Fruit fly (Drosophila melanogaster) whole organism, prepupa: Measurements from ENCODE around the gene CG11779.

Source experiments
- CG10631 ChIP-seq: fragments of 200-800 bp; sonication (Bioruptor generic); optimal IDR thresholded peaks from 2 replicates; lab custom pipeline; 2016; ENCODE audit warnings: missing biosample characterization, missing genetic modification characterization
- CG11294 ChIP-seq: fragments of 200-800 bp; sonication (Bioruptor generic); IDR thresholded peaks from 2 replicates; pipeline ENCODE4 v1.3.6; 2022; ENCODE audit warnings: missing biosample characterization, missing genetic modification characterization
- CG11762 ChIP-seq: fragments of 200-800 bp; sonication (Bioruptor generic); optimal IDR thresholded peaks from 3 replicates; lab custom pipeline; 2016; ENCODE audit warnings: missing biosample characterization, missing genetic modification characterization; ENCODE audit not compliant: insufficient read depth
- CG1621 ChIP-seq: fragments of 200-800 bp; sonication (Bioruptor generic); optimal IDR thresholded peaks from 3 replicates; lab custom pipeline; 2018; ENCODE audit warnings: missing biosample characterization, mild to moderate bottlenecking, missing genetic modification characterization
- CG16779 ChIP-seq: fragments of 200-800 bp; sonication (Bioruptor generic); optimal IDR thresholded peaks from 3 replicates; lab custom pipeline; 2017; ENCODE audit warnings: missing biosample characterization, mild to moderate bottlenecking, missing genetic modification characterization
- CG3032 ChIP-seq: fragments of 200-800 bp; optimal IDR thresholded peaks from 2 replicates; lab custom pipeline; 2019; ENCODE audit warnings: missing biosample characterization, mild to moderate bottlenecking, missing genetic modification characterization, moderate library complexity
- CG31627 ChIP-seq: fragments of 200-800 bp; sonication (Bioruptor generic); optimal IDR thresholded peaks from 3 replicates; lab custom pipeline; 2016; ENCODE audit warnings: missing biosample characterization, missing genetic modification characterization
- CG32006 ChIP-seq: fragments of 200-800 bp; sonication (Bioruptor generic); optimal IDR thresholded peaks from 3 replicates; lab custom pipeline; 2017; ENCODE audit warnings: missing biosample characterization, mild to moderate bottlenecking, missing genetic modification characterization
- CG34406 ChIP-seq: fragments of 200-800 bp; sonication (Bioruptor generic); optimal IDR thresholded peaks from 3 replicates; lab custom pipeline; 2016; ENCODE audit warnings: missing biosample characterization, missing genetic modification characterization
- CG6163 ChIP-seq: fragments of 200-800 bp; sonication (Bioruptor generic); IDR thresholded peaks from 3 replicates; pipeline ENCODE4 v1.3.6; 2022; ENCODE audit warnings: missing biosample characterization, missing genetic modification characterization
- CG6808 ChIP-seq: fragments of 200-800 bp; sonication (Bioruptor generic); optimal IDR thresholded peaks from 3 replicates; lab custom pipeline; 2017; ENCODE audit warnings: missing biosample characterization, missing genetic modification characterization, mild to moderate bottlenecking, moderate library complexity, missing genetic modification reagents
- CG6854 ChIP-seq: fragments of 200-800 bp; sonication (Bioruptor generic); optimal IDR thresholded peaks from 2 replicates; lab custom pipeline; 2017; ENCODE audit warnings: missing biosample characterization, mild to moderate bottlenecking, missing genetic modification characterization
- CG8119 ChIP-seq: fragments of 200-800 bp; sonication (Bioruptor generic); IDR thresholded peaks from 3 replicates; pipeline ENCODE4 v1.3.6; 2022; ENCODE audit warnings: missing biosample characterization, missing genetic modification characterization
- CG9139 ChIP-seq: fragments of 200-800 bp; sonication (Bioruptor generic); optimal IDR thresholded peaks from 3 replicates; lab custom pipeline; 2017; ENCODE audit warnings: missing biosample characterization, mild to moderate bottlenecking, missing genetic modification characterization
- Eip75B ChIP-seq: fragments of 200-800 bp; sonication (Bioruptor generic); optimal IDR thresholded peaks from 3 replicates; lab custom pipeline; 2016; ENCODE audit warnings: missing biosample characterization, missing genetic modification characterization
- Eip78C ChIP-seq: fragments of 200-800 bp; sonication (Bioruptor generic); peaks from one replicate; lab custom pipeline; 2016; ENCODE audit warnings: missing biosample characterization, missing genetic modification characterization
- Eip93F ChIP-seq: fragments of 200-800 bp; sonication (Bioruptor generic); optimal IDR thresholded peaks from 2 replicates; lab custom pipeline; 2016; ENCODE audit warnings: missing biosample characterization, mild to moderate bottlenecking, missing genetic modification characterization
- Ets21C ChIP-seq: fragments of 200-800 bp; sonication (Bioruptor generic); optimal IDR thresholded peaks from 3 replicates; lab custom pipeline; 2016; ENCODE audit warnings: missing biosample characterization, missing genetic modification characterization
- Ets96B ChIP-seq: fragments of 200-800 bp; optimal IDR thresholded peaks from 2 replicates; lab custom pipeline; 2019; ENCODE audit warnings: missing biosample characterization, mild to moderate bottlenecking, missing genetic modification characterization, moderate library complexity
- Hr38 ChIP-seq: sonication (Bioruptor generic); optimal IDR thresholded peaks from 2 replicates; lab custom pipeline; 2016; ENCODE audit warnings: missing biosample characterization, missing genetic modification characterization
- Hr4 ChIP-seq: fragments of 200-800 bp; sonication (Bioruptor generic); optimal IDR thresholded peaks from 3 replicates; lab custom pipeline; 2016; ENCODE audit warnings: missing biosample characterization, missing genetic modification characterization
- OdsH ChIP-seq: fragments of 200-800 bp; sonication (Bioruptor generic); optimal IDR thresholded peaks from 3 replicates; lab custom pipeline; 2016; ENCODE audit warnings: missing biosample characterization, missing genetic modification characterization
- Smox ChIP-seq: fragments of 200-800 bp; sonication (Bioruptor generic); optimal IDR thresholded peaks from 3 replicates; lab custom pipeline; 2016; ENCODE audit warnings: missing biosample characterization, missing genetic modification characterization
- Sox102F ChIP-seq: fragments of 200-800 bp; sonication (Bioruptor generic); optimal IDR thresholded peaks from 2 replicates; lab custom pipeline; 2016; ENCODE audit warnings: missing biosample characterization, mild to moderate bottlenecking, missing genetic modification characterization
- Sox14 ChIP-seq: fragments of 200-800 bp; sonication (Bioruptor generic); optimal IDR thresholded peaks from 3 replicates; lab custom pipeline; 2016; ENCODE audit warnings: missing biosample characterization, missing genetic modification characterization
- Sox15 ChIP-seq: fragments of 200-800 bp; sonication (Bioruptor generic); optimal IDR thresholded peaks from 3 replicates; lab custom pipeline; 2016; ENCODE audit warnings: missing biosample characterization, missing genetic modification characterization
- cyc ChIP-seq: fragments of 200-800 bp; sonication (Bioruptor generic); optimal IDR thresholded peaks from 3 replicates; lab custom pipeline; 2016; ENCODE audit warnings: missing biosample characterization, missing genetic modification characterization
- dac ChIP-seq: fragments of 200-800 bp; sonication (Bioruptor generic); optimal IDR thresholded peaks from 2 replicates; lab custom pipeline; 2017; ENCODE audit warnings: missing biosample characterization, mild to moderate bottlenecking, missing genetic modification characterization
- eg ChIP-seq: fragments of 200-800 bp; sonication (Bioruptor generic); IDR thresholded peaks from 3 replicates; pipeline ENCODE4 v1.3.6; 2022; ENCODE audit warnings: missing biosample characterization, missing genetic modification characterization
- esn ChIP-seq: fragments of 200-800 bp; sonication (Bioruptor generic); optimal IDR thresholded peaks from 2 replicates; lab custom pipeline; 2016; ENCODE audit warnings: missing biosample characterization, mild to moderate bottlenecking, missing genetic modification characterization, moderate library complexity
- fkh ChIP-seq: fragments of 200-800 bp; sonication (Bioruptor generic); optimal IDR thresholded peaks from 3 replicates; lab custom pipeline; 2017; ENCODE audit warnings: missing biosample characterization, mild to moderate bottlenecking, missing genetic modification characterization, moderate library complexity
- lz ChIP-seq: fragments of 200-800 bp; sonication (Bioruptor generic); optimal IDR thresholded peaks from 3 replicates; lab custom pipeline; 2016; ENCODE audit warnings: missing biosample characterization, missing genetic modification characterization
- net ChIP-seq: fragments of 200-800 bp; sonication (Bioruptor generic); optimal IDR thresholded peaks from 3 replicates; lab custom pipeline; 2016; ENCODE audit warnings: missing biosample characterization, missing genetic modification characterization
- pdm3 ChIP-seq: fragments of 200-800 bp; sonication (Bioruptor generic); optimal IDR thresholded peaks from 3 replicates; lab custom pipeline; 2016; ENCODE audit warnings: missing biosample characterization, missing genetic modification characterization
- salr ChIP-seq, 2 experiments: fragments of 200-800 bp; sonication (Bioruptor generic); optimal IDR thresholded peaks; 3 replicates each; lab custom pipeline; 2016 to 2018; ENCODE audit warnings: missing biosample characterization in 2 of 2, missing genetic modification characterization in 2 of 2, mild to moderate bottlenecking in 1 of 2
- spab ChIP-seq: fragments of 200-800 bp; sonication (Bioruptor generic); optimal IDR thresholded peaks from 2 replicates; lab custom pipeline; 2017; ENCODE audit warnings: missing biosample characterization, mild to moderate bottlenecking, missing genetic modification characterization, missing genetic modification reagents
- ss ChIP-seq, 2 experiments: fragments of 200-800 bp; sonication (Bioruptor generic); optimal IDR thresholded peaks; 2 replicates in 1 of 2; 3 replicates in 1 of 2; lab custom pipeline; 2017 to 2018; ENCODE audit warnings: mild to moderate bottlenecking in 2 of 2, missing biosample characterization in 2 of 2, missing genetic modification characterization in 2 of 2, moderate library complexity in 1 of 2
- svp ChIP-seq: fragments of 200-800 bp; sonication (Bioruptor generic); peaks from one replicate; lab custom pipeline; 2016; ENCODE audit warnings: missing biosample characterization, missing genetic modification characterization
- vri ChIP-seq: fragments of 200-800 bp; sonication (Bioruptor generic); optimal IDR thresholded peaks from 3 replicates; lab custom pipeline; 2016; ENCODE audit warnings: missing biosample characterization, mild to moderate bottlenecking, missing genetic modification characterization

The CG11779 gene

DNA sequence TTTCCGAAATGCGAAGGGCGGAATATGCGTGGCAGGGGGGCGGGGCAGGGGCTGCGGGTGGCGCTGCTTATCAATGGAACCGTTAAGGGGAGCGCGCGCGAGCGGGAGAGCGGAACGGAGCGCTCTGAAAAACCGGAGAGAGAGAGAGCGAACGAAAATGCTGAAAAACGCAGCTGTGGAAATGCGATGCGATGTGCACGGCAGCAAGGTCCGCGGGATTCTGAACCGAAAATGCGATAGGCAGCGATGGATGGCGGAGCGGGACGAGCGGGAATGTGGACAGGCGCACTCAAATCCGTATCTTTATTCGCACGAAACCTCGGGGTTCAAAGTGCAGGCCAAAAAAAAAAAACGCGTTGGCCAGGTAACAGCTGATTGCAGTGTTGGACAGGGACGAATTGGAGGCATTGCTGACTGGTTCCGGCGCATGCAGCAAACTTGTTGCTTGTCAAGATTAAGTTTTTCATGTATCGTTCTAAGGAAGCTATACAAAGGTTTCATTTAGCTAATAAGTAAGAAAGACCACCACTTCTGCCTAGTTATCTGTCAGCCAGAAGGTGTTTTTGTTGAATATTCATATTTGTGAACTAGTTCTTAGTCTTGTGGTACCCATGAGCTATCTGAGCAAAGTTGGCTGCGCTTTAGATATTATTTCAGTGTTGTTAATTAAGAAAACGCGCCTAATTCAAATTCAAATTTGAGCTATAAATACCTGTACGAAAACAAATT, 12.0 kb downstream of the CG11779 start, which contains the start of gene Ppcs (continued):
- TF ChIP-seq CG11762 (GFP tag; lab: Kevin White, UChicago): peak; percentile 66
- TF ChIP-seq CG6163: peak; percentile 63; the same call in 2 of the 3 replicates
- no peak for TF ChIP-seq Sox15 (GFP tag; lab: Kevin White, UChicago)
- peak; percentile 91 for TF ChIP-seq Eip78C (GFP tag; lab: Kevin White, UChicago)
- TF ChIP-seq Hr4: peak; percentile 44
- TF ChIP-seq spab (GFP tag; lab: Kevin White, UChicago): peak; percentile 80
- peak; percentile 52 for TF ChIP-seq vri (GFP tag; lab: Kevin White, UChicago)
- TF ChIP-seq Sox102F (GFP tag; lab: Kevin White, UChicago): peak; percentile 56
- peak; percentile 48 for TF ChIP-seq lz (GFP tag; lab: Kevin White, UChicago)
- no peak for TF ChIP-seq Hr38 (GFP tag; lab: Kevin White, UChicago)
- TF ChIP-seq ss (GFP tag; optimal IDR thresholded peaks at IDR 0.05; lab: Kevin White, UChicago): peak; percentile 94 to 95
- peak; percentile 57 for TF ChIP-seq cyc (GFP tag; lab: Kevin White, UChicago)
- TF ChIP-seq svp (GFP tag; lab: Kevin White, UChicago): peak; percentile 99
- TF ChIP-seq CG6808 (GFP tag; lab: Kevin White, UChicago): peak; percentile 99
- peak; percentile 69 for TF ChIP-seq Eip75B
- TF ChIP-seq CG32006 (GFP tag; lab: Kevin White, UChicago): peak; percentile 62
- TF ChIP-seq esn (GFP tag; lab: Kevin White, UChicago): peak; percentile 69
- TF ChIP-seq CG9139: peak; percentile 92
- TF ChIP-seq OdsH: peak; percentile 59
- TF ChIP-seq Eip93F (GFP tag; lab: Kevin White, UChicago): peak; percentile 56
- peak; percentile 29 for TF ChIP-seq dac (GFP tag; lab: Kevin White, UChicago)
- peak; percentile 90 for TF ChIP-seq net (GFP tag; lab: Kevin White, UChicago)
- peak; percentile 40 for TF ChIP-seq CG34406
- TF ChIP-seq Smox (GFP tag; lab: Kevin White, UChicago): peak; percentile 58
- TF ChIP-seq salr (GFP tag; optimal IDR thresholded peaks at IDR 0.05; lab: Kevin White, UChicago): peak in 1 of 2 experiments; percentile 74
- peak; percentile 71 for TF ChIP-seq eg (GFP tag; lab: Robert Waterston, UW)
- peak; percentile 87 for TF ChIP-seq CG1621 (tag; lab: Kevin White, UChicago)
- peak; percentile 51 for TF ChIP-seq fkh (GFP tag; lab: Kevin White, UChicago)
- peak; percentile 41 for TF ChIP-seq Ets21C
- peak; percentile 78 for TF ChIP-seq CG8119 (GFP tag; lab: Robert Waterston, UW)
- peak; percentile 65 for TF ChIP-seq pdm3 (GFP tag; lab: Kevin White, UChicago)
- peak; percentile 91 for TF ChIP-seq CG16779

DNA sequence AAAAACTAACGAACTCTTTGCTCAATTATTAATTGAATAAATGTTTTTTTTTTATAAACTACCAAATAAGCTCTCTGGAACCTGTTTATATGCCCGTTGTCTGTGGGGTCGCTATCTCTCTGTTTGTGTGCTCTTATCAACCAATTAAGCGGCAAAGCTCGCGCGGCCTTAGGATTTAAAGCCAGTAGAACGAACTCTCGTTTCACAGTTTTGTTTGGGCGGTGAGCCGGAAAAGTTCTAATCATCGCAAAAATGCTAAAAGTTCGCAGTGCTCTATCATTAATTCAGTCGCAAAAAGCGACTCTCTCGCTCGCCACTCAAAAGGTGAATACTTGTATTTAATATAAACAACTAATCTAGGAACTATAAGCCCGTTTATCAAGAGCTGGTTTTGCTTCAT, 24.7 kb downstream of the CG11779 start, which contains the start of gene Cyp12a4:
Gene Cyp12a4 (plus strand): TSS at position 202 of the 400 bp plus-strand sequence.
- TF ChIP-seq vri (GFP tag; lab: Kevin White, UChicago) (peak; percentile 11), CG3032 (tag; lab: Kevin White, UChicago) (no peak)

DNA sequence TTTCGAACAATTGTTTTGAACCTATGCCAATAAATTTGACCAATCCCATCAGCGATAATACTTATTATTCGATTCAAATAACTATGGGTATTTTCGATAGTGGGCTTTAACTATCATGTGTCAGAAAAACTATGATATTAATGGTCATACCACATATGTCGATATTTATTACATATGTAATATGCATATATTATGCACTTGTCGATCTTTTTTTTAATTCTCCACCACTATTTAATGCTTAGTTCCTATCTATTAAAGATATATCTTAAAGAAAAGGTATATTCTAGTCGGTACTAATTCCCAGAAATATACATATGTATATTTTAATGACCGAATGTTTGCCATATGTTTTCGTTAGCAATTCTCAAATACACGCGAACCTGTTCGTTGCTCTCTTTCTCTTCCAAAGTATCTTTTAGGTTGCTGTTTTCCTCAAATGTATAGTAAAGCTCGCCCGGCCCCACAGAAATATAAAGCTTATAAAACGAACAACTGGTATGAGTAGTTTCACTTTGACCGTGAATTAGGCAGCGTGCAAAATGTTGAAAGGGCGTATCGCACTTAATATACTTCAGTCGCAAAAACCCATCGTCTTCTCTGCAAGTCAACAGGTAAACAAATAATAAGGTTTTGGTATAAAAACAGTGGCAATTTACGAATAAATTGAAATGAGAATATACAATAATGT, 27.4 kb downstream of the CG11779 start, which contains the start of gene Cyp12a5:
Gene Cyp12a5 (plus strand): TSS at position 503 of the 688 bp plus-strand sequence.
- TF ChIP-seq Ets96B (tag; lab: Kevin White, UChicago) (no peak), CG31627 (GFP tag; lab: Kevin White, UChicago) (no peak), CG11294 (no peak), CG10631 (no peak), CG34406 (no peak), Sox14 (GFP tag; lab: Kevin White, UChicago) (no peak), spab (GFP tag; lab: Kevin White, UChicago) (no peak), CG6854 (GFP tag; lab: Kevin White, UChicago) (no peak), CG32006 (GFP tag; lab: Kevin White, UChicago) (no peak)
